Fruit fly (Drosophila melanogaster) whole organism, embryonic: ENCODE results near the gene CG18213.

Experiments used
- BEAF-32 ChIP-seq: fragments of 200-800 bp; sonication (Bioruptor generic); optimal IDR thresholded peaks from 3 replicates; lab custom pipeline; 2017; ENCODE audit warnings: missing biosample characterization, missing genetic modification characterization, mild to moderate bottlenecking, moderate library complexity, missing genetic modification reagents
- CG10543 ChIP-seq: fragments of 200-800 bp; sonication (Bioruptor generic); optimal IDR thresholded peaks from 3 replicates; lab custom pipeline; 2017; ENCODE audit warnings: missing biosample characterization, mild to moderate bottlenecking, missing genetic modification characterization, moderate library complexity
- CG10979 ChIP-seq: fragments of 200-800 bp; sonication (Bioruptor generic); optimal IDR thresholded peaks from 2 replicates; lab custom pipeline; 2018; ENCODE audit warnings: missing biosample characterization, mild to moderate bottlenecking, missing genetic modification characterization, moderate library complexity
- CG12104 ChIP-seq: fragments of 200-800 bp; sonication (Bioruptor generic); optimal IDR thresholded peaks from 3 replicates; lab custom pipeline; 2016; ENCODE audit warnings: missing biosample characterization, missing genetic modification characterization
- CG14710 ChIP-seq: fragments of 200-800 bp; sonication (Bioruptor generic); optimal IDR thresholded peaks from 3 replicates; lab custom pipeline; 2019; ENCODE audit warnings: missing biosample characterization, mild to moderate bottlenecking, missing genetic modification characterization, moderate library complexity
- CG14860 ChIP-seq: fragments of 200-800 bp; sonication (Bioruptor generic); IDR thresholded peaks from 3 replicates; pipeline ENCODE4 v1.3.6; 2022; ENCODE audit warnings: missing biosample characterization, missing genetic modification characterization; ENCODE audit not compliant: partially characterized antibody
- CG15514 ChIP-seq: fragments of 200-800 bp; sonication (Bioruptor generic); optimal IDR thresholded peaks from 3 replicates; lab custom pipeline; 2017; ENCODE audit warnings: missing biosample characterization, missing genetic modification characterization, mild to moderate bottlenecking, moderate library complexity, missing genetic modification reagents
- CG1603 ChIP-seq: fragments of 200-800 bp; sonication (Bioruptor generic); optimal IDR thresholded peaks from 2 replicates; lab custom pipeline; 2019; ENCODE audit warnings: missing biosample characterization, mild to moderate bottlenecking, missing genetic modification characterization, moderate library complexity
- CG16813 ChIP-seq: fragments of 200-800 bp; sonication (Bioruptor generic); IDR thresholded peaks from 3 replicates; pipeline ENCODE4 v1.3.6; 2022; ENCODE audit warnings: missing biosample characterization, missing genetic modification characterization; ENCODE audit not compliant: partially characterized antibody
- CG17186 ChIP-seq: fragments of 200-800 bp; sonication (Bioruptor generic); optimal IDR thresholded peaks from 3 replicates; lab custom pipeline; 2017; ENCODE audit warnings: missing biosample characterization, missing genetic modification reagents, missing genetic modification characterization
- CG17385 ChIP-seq: fragments of 200-800 bp; sonication (Bioruptor generic); optimal IDR thresholded peaks from 3 replicates; lab custom pipeline; 2018; ENCODE audit warnings: missing biosample characterization, mild to moderate bottlenecking, missing genetic modification characterization
- CG17829 ChIP-seq: fragments of 200-800 bp; optimal IDR thresholded peaks from 2 replicates; lab custom pipeline; 2019; ENCODE audit warnings: missing biosample characterization, mild to moderate bottlenecking, missing genetic modification characterization, moderate library complexity
- CG2116 ChIP-seq: fragments of 200-800 bp; sonication (Bioruptor generic); optimal IDR thresholded peaks from 3 replicates; lab custom pipeline; 2018; ENCODE audit warnings: missing biosample characterization, mild to moderate bottlenecking, missing genetic modification characterization
- CG30403 ChIP-seq: fragments of 200-800 bp; sonication (Bioruptor generic); optimal IDR thresholded peaks from 3 replicates; lab custom pipeline; 2016; ENCODE audit warnings: missing biosample characterization, missing genetic modification characterization
- CG4328 ChIP-seq: fragments of 200-800 bp; sonication (Bioruptor generic); optimal IDR thresholded peaks from 3 replicates; lab custom pipeline; 2017; ENCODE audit warnings: missing biosample characterization, missing genetic modification reagents, missing genetic modification characterization
- CG4854 ChIP-seq: fragments of 200-800 bp; sonication (Bioruptor generic); optimal IDR thresholded peaks from 2 replicates; lab custom pipeline; 2016; ENCODE audit warnings: missing biosample characterization, missing genetic modification characterization, inconsistent platforms
- CG6791 ChIP-seq: fragments of 200-800 bp; sonication (Bioruptor generic); IDR thresholded peaks from 3 replicates; pipeline ENCODE4 v1.3.6; 2022; ENCODE audit warnings: missing biosample characterization, missing genetic modification characterization; ENCODE audit not compliant: partially characterized antibody
- CG7928 ChIP-seq: fragments of 200-800 bp; sonication (Bioruptor generic); optimal IDR thresholded peaks from 2 replicates; lab custom pipeline; 2017; ENCODE audit warnings: missing biosample characterization, mild to moderate bottlenecking, missing genetic modification characterization
- CG9797 ChIP-seq: fragments of 200-800 bp; sonication (Bioruptor generic); optimal IDR thresholded peaks from 3 replicates; lab custom pipeline; 2018; ENCODE audit warnings: missing biosample characterization, mild to moderate bottlenecking, missing genetic modification characterization
- CG9817 ChIP-seq: fragments of 200-800 bp; sonication (Bioruptor generic); optimal IDR thresholded peaks from 2 replicates; lab custom pipeline; 2018; ENCODE audit warnings: missing biosample characterization, mild to moderate bottlenecking, missing genetic modification characterization, moderate library complexity
- CHES-1-like ChIP-seq: fragments of 200-800 bp; sonication (Bioruptor generic); optimal IDR thresholded peaks from 2 replicates; lab custom pipeline; 2016; ENCODE audit warnings: missing biosample characterization, missing genetic modification characterization
- CoRest ChIP-seq: fragments of 200-800 bp; sonication (Bioruptor generic); optimal IDR thresholded peaks from 3 replicates; lab custom pipeline; 2018; ENCODE audit warnings: missing biosample characterization, mild to moderate bottlenecking, missing genetic modification characterization, moderate library complexity
- Dad ChIP-seq: fragments of 200-800 bp; sonication (Bioruptor generic); optimal IDR thresholded peaks from 3 replicates; lab custom pipeline; 2016; ENCODE audit warnings: missing biosample characterization, missing genetic modification characterization
- Dref ChIP-seq: fragments of 200-800 bp; sonication (Bioruptor generic); IDR thresholded peaks from 2 replicates; pipeline ENCODE4 v1.3.6; 2022; ENCODE audit warnings: missing biosample characterization, missing genetic modification characterization
- E2f2 ChIP-seq: fragments of 200-800 bp; sonication (Bioruptor generic); IDR thresholded peaks from 2 replicates; pipeline ENCODE4 v1.3.6; 2022; ENCODE audit warnings: missing biosample characterization, missing genetic modification characterization
- H15 ChIP-seq: fragments of 200-800 bp; sonication (Bioruptor generic); IDR thresholded peaks from 3 replicates; pipeline ENCODE4 v1.3.6; 2022; ENCODE audit warnings: missing biosample characterization, missing genetic modification characterization
- HLH4C ChIP-seq: fragments of 200-800 bp; sonication (Bioruptor generic); IDR thresholded peaks from 3 replicates; pipeline ENCODE4 v1.3.6; 2022; ENCODE audit warnings: missing biosample characterization, missing genetic modification characterization; ENCODE audit not compliant: partially characterized antibody
- HLH54F ChIP-seq: fragments of 200-800 bp; sonication (Bioruptor generic); optimal IDR thresholded peaks from 3 replicates; lab custom pipeline; 2016; ENCODE audit warnings: missing biosample characterization, missing genetic modification characterization
- MBD-R2 ChIP-seq: fragments of 200-800 bp; sonication (Bioruptor generic); IDR thresholded peaks from 2 replicates; pipeline ENCODE4 v1.3.6; 2022; ENCODE audit warnings: missing biosample characterization, missing genetic modification characterization
- Oaz ChIP-seq: fragments of 200-800 bp; sonication (Bioruptor generic); IDR thresholded peaks from 2 replicates; pipeline ENCODE4 v1.3.6; 2022; ENCODE audit warnings: missing biosample characterization, missing genetic modification characterization
- Opbp ChIP-seq: fragments of 200-800 bp; sonication (Bioruptor generic); IDR thresholded peaks from 3 replicates; pipeline ENCODE4 v1.3.6; 2022; ENCODE audit warnings: missing biosample characterization, missing genetic modification characterization; ENCODE audit not compliant: partially characterized antibody
- Sox100B ChIP-seq: fragments of 200-800 bp; sonication (Bioruptor generic); optimal IDR thresholded peaks from 3 replicates; lab custom pipeline; 2018; ENCODE audit warnings: missing biosample characterization, mild to moderate bottlenecking, missing genetic modification characterization
- ash1 ChIP-seq: fragments of 200-800 bp; sonication (Bioruptor generic); optimal IDR thresholded peaks from 2 replicates; lab custom pipeline; 2018; ENCODE audit warnings: missing biosample characterization, mild to moderate bottlenecking, missing genetic modification characterization
- ato ChIP-seq: fragments of 200-800 bp; sonication (Bioruptor generic); IDR thresholded peaks from 2 replicates; pipeline ENCODE4 v1.3.6; 2022; ENCODE audit warnings: missing biosample characterization, missing genetic modification characterization; ENCODE audit not compliant: partially characterized antibody
- bbx ChIP-seq: fragments of 200-800 bp; sonication (Bioruptor generic); IDR thresholded peaks from 2 replicates; pipeline ENCODE4 v1.3.6; 2022; ENCODE audit warnings: missing biosample characterization, missing genetic modification characterization; ENCODE audit not compliant: partially characterized antibody
- corto ChIP-seq: fragments of 200-800 bp; sonication (Bioruptor generic); optimal IDR thresholded peaks from 2 replicates; lab custom pipeline; 2016; ENCODE audit warnings: missing biosample characterization, mild to moderate bottlenecking, missing genetic modification characterization, moderate library complexity
- gcm ChIP-seq: fragments of 200-800 bp; sonication (Bioruptor generic); optimal IDR thresholded peaks from 2 replicates; lab custom pipeline; 2019; ENCODE audit warnings: missing biosample characterization, mild to moderate bottlenecking, missing genetic modification characterization, moderate library complexity
- gsb-n ChIP-seq: fragments of 200-800 bp; sonication (Bioruptor generic); optimal IDR thresholded peaks from 3 replicates; lab custom pipeline; 2018; ENCODE audit warnings: missing biosample characterization, mild to moderate bottlenecking, missing genetic modification characterization
- insv ChIP-seq, 2 experiments: fragments of 200-800 bp; sonication (Bioruptor generic); optimal IDR thresholded peaks; 3 replicates each; lab custom pipeline; 2016 to 2018; ENCODE audit warnings: missing biosample characterization in 2 of 2, missing genetic modification characterization in 2 of 2
- lilli ChIP-seq: fragments of 200-800 bp; sonication (Bioruptor generic); optimal IDR thresholded peaks from 3 replicates; lab custom pipeline; 2016; ENCODE audit warnings: missing biosample characterization, missing genetic modification characterization
- luna ChIP-seq: fragments of 200-800 bp; sonication (Bioruptor generic); optimal IDR thresholded peaks from 2 replicates; lab custom pipeline; 2016; ENCODE audit warnings: missing biosample characterization, missing genetic modification characterization
- onecut ChIP-seq: fragments of 200-800 bp; sonication (Bioruptor generic); IDR thresholded peaks from 2 replicates; pipeline ENCODE4 v1.3.6; 2022; ENCODE audit warnings: missing biosample characterization, missing genetic modification characterization
- pita ChIP-seq: fragments of 200-800 bp; sonication (Bioruptor generic); optimal IDR thresholded peaks from 2 replicates; lab custom pipeline; 2017; ENCODE audit warnings: missing biosample characterization, mild to moderate bottlenecking, missing genetic modification characterization
- psq ChIP-seq: fragments of 200-800 bp; sonication (Bioruptor generic); optimal IDR thresholded peaks from 2 replicates; lab custom pipeline; 2017; ENCODE audit warnings: missing biosample characterization, missing genetic modification characterization
- sens-2 ChIP-seq: fragments of 200-800 bp; sonication (Bioruptor generic); IDR thresholded peaks from 2 replicates; pipeline ENCODE4 v1.3.6; 2022; ENCODE audit warnings: missing biosample characterization, missing genetic modification characterization
- sqz ChIP-seq: fragments of 200-800 bp; sonication (Bioruptor generic); optimal IDR thresholded peaks from 3 replicates; lab custom pipeline; 2018; ENCODE audit warnings: missing biosample characterization, mild to moderate bottlenecking, missing genetic modification characterization
- zen2 ChIP-seq: fragments of 200-800 bp; sonication (Bioruptor generic); IDR thresholded peaks from 3 replicates; pipeline ENCODE4 v1.3.6; 2022; ENCODE audit warnings: missing biosample characterization, missing genetic modification characterization; ENCODE audit not compliant: partially characterized antibody

CG18213 gene

DNA sequence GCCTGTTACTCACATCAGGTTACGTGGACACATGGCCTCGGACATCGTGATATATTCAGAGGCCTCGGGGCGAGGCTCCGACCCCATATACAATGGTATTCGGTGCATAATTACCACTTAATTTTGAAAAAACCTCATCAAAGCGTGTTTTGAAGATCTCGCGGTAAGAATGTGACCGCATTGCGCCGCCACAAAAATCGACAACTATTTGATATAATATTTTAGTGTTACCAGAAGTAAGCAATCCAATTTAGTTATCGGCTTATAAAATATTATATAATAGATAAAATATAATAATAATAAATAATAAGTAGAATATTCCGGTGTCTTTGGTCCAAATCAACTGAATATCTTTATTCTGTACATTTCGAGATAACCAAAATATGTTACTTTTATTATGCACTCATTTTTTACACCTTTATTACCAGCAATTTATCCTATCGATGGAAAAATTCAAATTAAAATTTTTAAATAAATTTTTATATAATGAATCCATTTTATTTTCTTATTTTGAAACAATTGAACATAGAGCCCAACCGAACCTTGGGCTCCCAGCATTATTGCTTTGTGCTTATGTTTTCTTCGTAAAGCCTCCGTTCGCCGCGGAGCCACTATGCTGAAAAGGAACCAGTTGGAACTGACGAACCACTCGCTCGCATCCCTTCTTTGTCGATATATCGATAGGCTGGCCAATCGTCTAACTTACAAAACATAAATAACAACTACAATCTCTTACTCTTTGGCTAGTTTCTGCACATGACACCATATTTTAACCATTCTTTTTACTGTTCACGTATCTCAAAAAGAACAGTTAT lies at the start of gene CG18213, which contains the start of gene Trm7-32:
TSS of gene CG18213 (minus strand) at position 211 of the 815 bp plus-strand sequence.
TSS of gene Trm7-32 (plus strand) at position 690 of the 815 bp plus-strand sequence.
- TF ChIP-seq H15 (GFP tag; lab: Robert Waterston, UW) (no peak), CG2116 (peak; percentile 59), CG9817 (tag; lab: Kevin White, UChicago) (peak; percentile 35), psq (GFP tag; lab: Kevin White, UChicago) (no peak), bbx (GFP tag; lab: Robert Waterston, UW) (peak; percentile 89), CG17829 (tag; lab: Kevin White, UChicago) (no peak), ato (GFP tag; lab: Robert Waterston, UW) (peak; percentile 70), Sox100B (GFP tag; lab: Kevin White, UChicago) (peak; percentile 1), CG12104 (GFP tag; lab: Kevin White, UChicago) (peak; percentile 9), E2f2 (GFP tag; lab: Robert Waterston, UW) (peak; percentile 80), CG14860 (GFP tag; lab: Robert Waterston, UW) (peak; percentile 85), Oaz (GFP tag; lab: Robert Waterston, UW) (no peak), CG17186 (GFP tag; lab: Kevin White, UChicago) (no peak), CG10979 (tag; lab: Kevin White, UChicago) (peak; percentile 18), onecut (GFP tag; lab: Robert Waterston, UW) (no peak), Opbp (GFP tag; lab: Robert Waterston, UW) (peak; percentile 87; the same call in 2 of the 3 replicates), HLH4C (peak; percentile 80), corto (GFP tag; lab: Kevin White, UChicago) (no peak), CG17385 (no peak), sens-2 (GFP tag; lab: Robert Waterston, UW) (no peak), CHES-1-like (GFP tag; lab: Kevin White, UChicago) (peak; percentile 29), CG7928 (peak; percentile 88), MBD-R2 (GFP tag; lab: Robert Waterston, UW) (peak; percentile 72), CoRest (tag; lab: Kevin White, UChicago) (peak; percentile 47), luna (peak; percentile 3), CG10543 (GFP tag; lab: Kevin White, UChicago) (peak; percentile 1), HLH54F (peak; percentile 5), Dad (GFP tag; lab: Kevin White, UChicago) (no peak), BEAF-32 (GFP tag; lab: Kevin White, UChicago) (peak; percentile 78), gsb-n (no peak), sqz (GFP tag; lab: Kevin White, UChicago) (no peak), gcm (GFP tag; lab: Kevin White, UChicago) (no peak), zen2 (GFP tag; lab: Robert Waterston, UW) (peak; percentile 69), CG15514 (GFP tag; lab: Kevin White, UChicago) (peak; percentile 99), insv (GFP tag; optimal IDR thresholded peaks at IDR 0.05; lab: Kevin White, UChicago) (peak in 1 of 2 experiments; percentile 18), CG4328 (GFP tag; lab: Kevin White, UChicago) (no peak), CG6791 (GFP tag; lab: Robert Waterston, UW) (peak; percentile 87), pita (GFP tag; lab: Kevin White, UChicago) (no peak), CG9797 (GFP tag; lab: Kevin White, UChicago) (peak; percentile 47), CG1603 (tag; lab: Kevin White, UChicago) (peak; percentile 45), CG4854 (GFP tag; lab: Kevin White, UChicago) (no peak), CG16813 (GFP tag; lab: Robert Waterston, UW) (peak; percentile 84), lilli (GFP tag; lab: Kevin White, UChicago) (peak; percentile 32), Dref (GFP tag; lab: Robert Waterston, UW) (peak; percentile 87), ash1 (no peak), CG30403 (GFP tag; lab: Kevin White, UChicago) (peak; percentile 4), CG14710 (tag; lab: Kevin White, UChicago) (peak; percentile 48)
